Worm (Caenorhabditis elegans) whole organism, L3 larva: Measurements from ENCODE around the gene srh-32.

Experiments
- ZK546.5 ChIP-seq: sonication (generic microtip); optimal IDR thresholded peaks from 2 replicates; lab custom pipeline; 2017; ENCODE audit warnings: missing biosample characterization, missing genetic modification characterization
- aly-2 ChIP-seq: fragments of 150-350 bp; optimal IDR thresholded peaks from 2 replicates; lab custom pipeline; 2014; ENCODE audit warnings: missing biosample characterization, missing genetic modification characterization
- ama-1 ChIP-seq: fragments of 150-350 bp; optimal IDR thresholded peaks from 2 replicates; lab custom pipeline; 2018
- ceh-16 ChIP-seq: sonication (generic microtip); optimal IDR thresholded peaks from 2 replicates; lab custom pipeline; 2017; ENCODE audit warnings: missing biosample characterization, missing genetic modification characterization
- ceh-28 ChIP-seq: fragments of 150-350 bp; optimal IDR thresholded peaks from 2 replicates; lab custom pipeline; 2014; ENCODE audit warnings: missing biosample characterization, missing genetic modification reagents, missing genetic modification characterization
- ceh-82 ChIP-seq: fragments of 150-350 bp; optimal IDR thresholded peaks from 2 replicates; lab custom pipeline; 2014; ENCODE audit warnings: missing biosample characterization, missing genetic modification characterization
- ceh-9 ChIP-seq: sonication (generic microtip); optimal IDR thresholded peaks from 2 replicates; lab custom pipeline; 2018; ENCODE audit warnings: missing biosample characterization, missing genetic modification characterization
- egl-27 ChIP-seq: sonication (generic microtip); optimal IDR thresholded peaks from 4 replicates; lab custom pipeline; 2017; ENCODE audit warnings: missing biosample characterization, missing genetic modification reagents, missing genetic modification characterization
- egl-5 ChIP-seq: fragments of 150-350 bp; optimal IDR thresholded peaks from 2 replicates; lab custom pipeline; 2017; ENCODE audit warnings: missing biosample characterization, missing genetic modification reagents, missing genetic modification characterization, inconsistent platforms
- elt-1 ChIP-seq: fragments of 150-350 bp; optimal IDR thresholded peaks from 2 replicates; lab custom pipeline; 2014; ENCODE audit warnings: missing biosample characterization, missing genetic modification characterization
- elt-2 ChIP-seq: sonication (generic microtip); optimal IDR thresholded peaks from 2 replicates; lab custom pipeline; 2016; ENCODE audit warnings: missing genetic modification reagents, mild to moderate bottlenecking, missing genetic modification characterization, missing compliant biosample characterization
- elt-3 ChIP-seq, 3 experiments: fragments of 150-350 bp in 1 of 3; sonication (generic microtip) in 2 of 3; optimal IDR thresholded peaks; 2 replicates in 2 of 3; 4 replicates in 1 of 3; lab custom pipeline; 2014 to 2017; ENCODE audit warnings: missing biosample characterization in 3 of 3, missing genetic modification characterization in 3 of 3
- fkh-10 ChIP-seq: sonication (generic microtip); optimal IDR thresholded peaks from 2 replicates; lab custom pipeline; 2017; ENCODE audit warnings: missing biosample characterization, missing genetic modification reagents, missing genetic modification characterization
- fos-1 ChIP-seq: fragments of 150-350 bp; optimal IDR thresholded peaks from 2 replicates; lab custom pipeline; 2014; ENCODE audit warnings: missing biosample characterization, missing genetic modification characterization
- hmg-11 ChIP-seq: sonication (generic microtip); optimal IDR thresholded peaks from 2 replicates; lab custom pipeline; 2016; ENCODE audit warnings: missing genetic modification characterization, missing compliant biosample characterization
- jun-1 ChIP-seq: fragments of 150-350 bp; optimal IDR thresholded peaks from 2 replicates; lab custom pipeline; 2014; ENCODE audit warnings: missing biosample characterization, missing genetic modification reagents, missing genetic modification characterization
- lsy-12 ChIP-seq: sonication (generic microtip); optimal IDR thresholded peaks from 2 replicates; lab custom pipeline; 2016; ENCODE audit warnings: mild to moderate bottlenecking, missing genetic modification characterization, missing compliant biosample characterization
- mdl-1 ChIP-seq: fragments of 150-350 bp; optimal IDR thresholded peaks from 2 replicates; lab custom pipeline; 2014; ENCODE audit warnings: missing biosample characterization, missing genetic modification characterization
- mml-1 ChIP-seq: fragments of 150-350 bp; sonication (generic microtip); optimal IDR thresholded peaks from 3 replicates; lab custom pipeline; 2014; ENCODE audit warnings: missing biosample characterization, missing genetic modification characterization
- nfya-1 ChIP-seq: sonication (generic microtip); optimal IDR thresholded peaks from 2 replicates; lab custom pipeline; 2017; ENCODE audit warnings: missing genetic modification characterization, mild to moderate bottlenecking, missing compliant biosample characterization, antibody characterized with exemption, moderate library complexity; ENCODE audit not compliant: insufficient read depth
- nhr-23 ChIP-seq: fragments of 150-350 bp; optimal IDR thresholded peaks from 2 replicates; lab custom pipeline; 2014; ENCODE audit warnings: missing biosample characterization, missing genetic modification reagents, missing genetic modification characterization
- nhr-237 ChIP-seq: fragments of 150-350 bp; optimal IDR thresholded peaks from 2 replicates; lab custom pipeline; 2014; ENCODE audit warnings: missing biosample characterization, missing genetic modification characterization
- nhr-25 ChIP-seq: sonication (generic microtip); optimal IDR thresholded peaks from 2 replicates; lab custom pipeline; 2017; ENCODE audit warnings: missing biosample characterization, missing genetic modification characterization
- nhr-28 ChIP-seq: fragments of 150-350 bp; optimal IDR thresholded peaks from 2 replicates; lab custom pipeline; 2014; ENCODE audit warnings: missing biosample characterization, missing genetic modification characterization
- nhr-43 ChIP-seq: sonication (generic microtip); optimal IDR thresholded peaks from 2 replicates; lab custom pipeline; 2016; ENCODE audit warnings: mild to moderate bottlenecking, missing genetic modification characterization, missing compliant biosample characterization; ENCODE audit not compliant: poor library complexity, severe bottlenecking
- nhr-67 ChIP-seq: fragments of 150-350 bp; optimal IDR thresholded peaks from 2 replicates; lab custom pipeline; 2014; ENCODE audit warnings: missing biosample characterization, missing genetic modification characterization
- nhr-77 ChIP-seq: fragments of 150-350 bp; optimal IDR thresholded peaks from 2 replicates; lab custom pipeline; 2014; ENCODE audit warnings: missing biosample characterization, missing genetic modification characterization
- pha-4 ChIP-seq: fragments of 150-350 bp; optimal IDR thresholded peaks from 2 replicates; lab custom pipeline; 2014; ENCODE audit warnings: missing biosample characterization, missing genetic modification reagents, missing genetic modification characterization
- pqm-1 ChIP-seq: fragments of 150-350 bp; optimal IDR thresholded peaks from 2 replicates; lab custom pipeline; 2017; ENCODE audit warnings: missing biosample characterization, missing genetic modification characterization, inconsistent platforms
- sea-2 ChIP-seq: fragments of 150-350 bp; sonication (generic microtip); optimal IDR thresholded peaks from 4 replicates; lab custom pipeline; 2014; ENCODE audit warnings: missing biosample characterization, missing genetic modification reagents, missing genetic modification characterization
- skn-1 ChIP-seq: fragments of 150-350 bp; optimal IDR thresholded peaks from 2 replicates; lab custom pipeline; 2014; ENCODE audit warnings: missing biosample characterization, missing genetic modification characterization
- snpc-4 ChIP-seq: fragments of 150-350 bp; optimal IDR thresholded peaks from 2 replicates; lab custom pipeline; 2014; ENCODE audit warnings: missing biosample characterization, missing genetic modification characterization
- tbx-2 ChIP-seq: sonication (generic microtip); optimal IDR thresholded peaks from 2 replicates; lab custom pipeline; 2016; ENCODE audit warnings: mild to moderate bottlenecking, missing genetic modification characterization, missing compliant biosample characterization
- zag-1 ChIP-seq: fragments of 150-350 bp; optimal IDR thresholded peaks from 2 replicates; lab custom pipeline; 2014; ENCODE audit warnings: missing biosample characterization, missing genetic modification characterization
- ztf-11 ChIP-seq: fragments of 150-350 bp; optimal IDR thresholded peaks from 2 replicates; lab custom pipeline; 2014; ENCODE audit warnings: missing biosample characterization, missing genetic modification characterization

The srh-32 gene

DNA sequence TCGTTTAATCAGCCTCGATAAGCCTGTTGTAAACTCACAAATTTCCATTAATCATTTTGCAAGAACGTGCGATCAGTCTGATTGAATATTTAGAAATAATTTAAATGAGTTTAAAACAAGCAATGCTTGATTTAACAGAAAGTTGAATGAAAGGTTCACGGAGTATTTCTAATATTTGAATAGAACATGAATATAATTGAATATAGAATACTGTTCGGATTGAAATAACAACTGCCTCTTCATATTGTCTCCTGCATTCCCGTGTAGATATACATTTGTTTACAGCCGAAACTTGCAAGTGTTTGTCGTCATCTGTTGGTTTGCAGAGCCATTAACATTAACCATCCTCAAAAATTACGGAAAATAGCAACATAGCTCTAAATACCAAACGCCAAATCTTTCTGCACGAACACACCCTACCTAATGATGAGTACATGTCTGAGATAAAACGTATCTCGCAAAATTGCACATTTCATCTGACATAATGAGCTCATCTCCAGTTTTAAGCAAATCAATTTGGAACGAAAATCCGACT is at the start of gene srh-32, which contains the start of gene Y26G10.5:
srh-32 (plus strand) TSS at position 485 of the 535 bp plus-strand sequence.
Y26G10.5 (minus strand) TSS at position 101 of the 535 bp plus-strand sequence.
- no peak for TF ChIP-seq ceh-16
- no peak for TF ChIP-seq egl-27 (tag; lab: Kevin White, UChicago)
- TF ChIP-seq elt-1 (tag; lab: Kevin White, UChicago) = no peak
- no peak for TF ChIP-seq snpc-4 (tag; lab: Kevin White, UChicago)
- no peak for TF ChIP-seq nhr-237 (tag; lab: Kevin White, UChicago)

DNA sequence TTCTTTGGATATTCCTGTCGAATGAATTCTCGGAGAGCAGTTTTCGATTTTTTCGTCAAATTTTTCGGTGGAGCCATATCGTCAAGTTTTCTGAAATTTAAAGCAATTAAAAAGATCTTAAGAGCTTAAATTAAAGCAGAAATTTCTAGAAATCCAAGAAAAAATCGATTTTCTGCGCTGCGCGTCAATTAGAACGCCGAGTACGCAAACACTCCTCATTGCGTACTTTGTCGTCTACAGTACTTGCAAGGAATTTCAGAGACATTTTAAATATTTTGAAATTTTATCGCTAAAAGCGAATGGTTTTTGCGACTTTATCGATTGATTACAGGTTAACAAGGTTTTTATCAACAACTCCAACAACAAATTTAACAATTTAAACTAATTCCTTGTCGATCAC is 45.8 kb upstream of the srh-32 start:
- no peak for TF ChIP-seq nhr-43 (tag; lab: Kevin White, UChicago)
- TF ChIP-seq nhr-67 (tag; lab: Kevin White, UChicago) = no peak
- no peak for TF ChIP-seq ceh-82 (tag; lab: Kevin White, UChicago)
- no peak for TF ChIP-seq nhr-77 (tag; lab: Kevin White, UChicago)
- TF ChIP-seq ztf-11 (tag; lab: Kevin White, UChicago) = no peak
- no peak for TF ChIP-seq nfya-1
- TF ChIP-seq egl-5 (tag; lab: Kevin White, UChicago) = no peak
- TF ChIP-seq fkh-10 = no peak
- no peak for TF ChIP-seq pqm-1 (tag; lab: Kevin White, UChicago)
- no peak for TF ChIP-seq ceh-28
- no peak for TF ChIP-seq pha-4
- TF ChIP-seq nhr-25 (tag; lab: Kevin White, UChicago) = no peak
- no peak for TF ChIP-seq zag-1 (tag; lab: Kevin White, UChicago)
- TF ChIP-seq mml-1 (tag; lab: Kevin White, UChicago) = no peak
- no peak for TF ChIP-seq aly-2 (tag; lab: Kevin White, UChicago)

DNA sequence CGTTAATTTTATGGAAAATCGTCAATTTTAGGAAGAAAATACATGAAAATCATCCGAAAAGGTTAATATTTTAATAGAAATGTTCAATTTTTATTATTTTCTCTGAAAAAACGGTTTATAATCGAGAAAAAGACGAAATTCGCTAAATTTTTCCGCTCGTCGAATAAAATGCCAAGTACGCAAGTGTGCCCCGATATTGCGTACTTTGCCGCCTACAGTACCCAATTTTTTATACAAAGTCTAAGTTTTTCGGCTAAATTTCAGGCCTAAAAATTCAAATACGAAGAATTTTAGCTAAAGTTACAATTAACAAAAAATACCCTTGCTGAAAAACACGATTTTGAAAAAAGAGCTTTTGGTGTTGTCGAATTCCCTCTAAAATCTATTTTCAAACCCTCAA is 42.2 kb upstream of the srh-32 start:
- TF ChIP-seq tbx-2 (tag; lab: Kevin White, UChicago) (no peak), elt-3 (tag; optimal IDR thresholded peaks at IDR 0.05; lab: Kevin White, UChicago) (no peak), sea-2 (GFP tag; lab: Kevin White, UChicago) (no peak), jun-1 (tag; lab: Kevin White, UChicago) (no peak), nhr-67 (tag; lab: Kevin White, UChicago) (no peak), aly-2 (tag; lab: Kevin White, UChicago) (no peak), pqm-1 (tag; lab: Kevin White, UChicago) (no peak), lsy-12 (no peak), nhr-77 (tag; lab: Kevin White, UChicago) (no peak)
- TF ChIP-seq, all 47 proteins: peak for 0

DNA sequence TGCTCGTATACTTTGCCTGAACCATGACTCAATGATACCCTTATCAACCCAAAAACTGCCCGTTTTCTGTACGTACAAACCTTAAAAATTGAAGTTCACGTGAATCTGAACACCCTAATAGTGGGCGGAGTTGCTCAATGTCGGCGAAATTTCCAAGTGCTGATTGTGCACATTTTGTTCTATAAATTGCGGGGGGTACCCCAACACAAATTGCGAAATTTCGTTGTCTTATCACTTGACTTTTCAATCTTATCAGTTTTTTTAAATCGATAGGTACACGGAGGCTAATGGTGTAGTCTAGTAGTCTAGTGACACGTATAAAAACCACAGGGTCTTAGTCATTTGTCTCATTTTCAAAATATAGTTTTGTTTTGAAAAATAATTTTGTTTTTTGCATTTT is 41.8 kb upstream of the srh-32 start, which contains the start of gene fbxa-108:
fbxa-108 (minus strand) TSS at position 158 of the 400 bp plus-strand sequence.
- TF ChIP-seq pqm-1 (tag; lab: Kevin White, UChicago) = peak; percentile 99
- TF ChIP-seq mdl-1 (tag; lab: Kevin White, UChicago) = no peak
- TF ChIP-seq pha-4 = peak; percentile 71
- peak; percentile 100 for TF ChIP-seq elt-2
- TF ChIP-seq jun-1 (tag; lab: Kevin White, UChicago) = peak; percentile 87
- TF ChIP-seq nhr-237 (tag; lab: Kevin White, UChicago) = no peak
- peak; percentile 14 for TF ChIP-seq snpc-4 (tag; lab: Kevin White, UChicago)
- TF ChIP-seq ceh-28 = peak; percentile 60

ce11 chrV:17660003-17660402 is 41.0 kb upstream of the srh-32 start, which contains the start of gene dgat-2:
Gene dgat-2 (plus strand): TSS chrV:17660303.
- TF ChIP-seq mml-1 (tag; lab: Kevin White, UChicago) (no peak), nhr-28 (tag; lab: Kevin White, UChicago) (no peak), ZK546.5 (tag; lab: Kevin White, UChicago) (no peak), lsy-12 (no peak), skn-1 (no peak), nhr-23 (no peak), nhr-67 (tag; lab: Kevin White, UChicago) (no peak), ceh-9 (tag; lab: Kevin White, UChicago) (no peak), hmg-11 (tag; lab: Kevin White, UChicago) (no peak), ama-1 (lab: Kevin White, UChicago) (no peak), sea-2 (GFP tag; lab: Kevin White, UChicago) (no peak), nhr-237 (tag; lab: Kevin White, UChicago) (no peak), fos-1 (no peak), elt-3 (tag; optimal IDR thresholded peaks at IDR 0.05; lab: Kevin White, UChicago) (no peak), fkh-10 (no peak)
